Fruit fly (Drosophila melanogaster) whole organism, embryonic: ENCODE results near the gene CG14147.

Source experiments
- B-H2 ChIP-seq: fragments of 200-800 bp; sonication (Bioruptor generic); optimal IDR thresholded peaks from 2 replicates; lab custom pipeline; 2018; ENCODE audit warnings: missing biosample characterization, mild to moderate bottlenecking, missing genetic modification characterization
- BtbVII ChIP-seq: fragments of 200-800 bp; sonication (Bioruptor generic); optimal IDR thresholded peaks from 3 replicates; lab custom pipeline; 2017; ENCODE audit warnings: missing biosample characterization, mild to moderate bottlenecking, missing genetic modification characterization
- CG10209 ChIP-seq: fragments of 200-800 bp; sonication (Bioruptor generic); optimal IDR thresholded peaks from 3 replicates; lab custom pipeline; 2017; ENCODE audit warnings: missing biosample characterization, mild to moderate bottlenecking, missing genetic modification characterization, missing genetic modification reagents
- CG1024 ChIP-seq: fragments of 200-800 bp; sonication (Bioruptor generic); IDR thresholded peaks from 2 replicates; pipeline ENCODE4 v1.3.6; 2022; ENCODE audit warnings: missing biosample characterization, missing genetic modification characterization
- CG16779 ChIP-seq: fragments of 200-800 bp; sonication (Bioruptor generic); IDR thresholded peaks from 2 replicates; pipeline ENCODE4 v1.3.6; 2022; ENCODE audit warnings: missing biosample characterization, missing genetic modification characterization
- CG17186 ChIP-seq: fragments of 200-800 bp; sonication (Bioruptor generic); optimal IDR thresholded peaks from 3 replicates; lab custom pipeline; 2017; ENCODE audit warnings: missing biosample characterization, missing genetic modification reagents, missing genetic modification characterization
- CG17612 ChIP-seq: fragments of 200-800 bp; sonication (Bioruptor generic); IDR thresholded peaks from 2 replicates; pipeline ENCODE4 v1.3.6; 2022; ENCODE audit warnings: missing biosample characterization, missing genetic modification characterization
- CG17912 ChIP-seq: fragments of 200-800 bp; sonication (Bioruptor generic); optimal IDR thresholded peaks from 2 replicates; lab custom pipeline; 2018; ENCODE audit warnings: missing biosample characterization, mild to moderate bottlenecking, missing genetic modification characterization
- CG30403 ChIP-seq: fragments of 200-800 bp; sonication (Bioruptor generic); optimal IDR thresholded peaks from 3 replicates; lab custom pipeline; 2016; ENCODE audit warnings: missing biosample characterization, missing genetic modification characterization
- CG3065 ChIP-seq: fragments of 200-800 bp; sonication (Bioruptor generic); optimal IDR thresholded peaks from 2 replicates; lab custom pipeline; 2016; ENCODE audit warnings: missing biosample characterization, missing genetic modification characterization
- CG31388 ChIP-seq: fragments of 200-800 bp; sonication (Bioruptor generic); optimal IDR thresholded peaks from 2 replicates; lab custom pipeline; 2016; ENCODE audit warnings: missing biosample characterization, missing genetic modification characterization
- CG33557 ChIP-seq: fragments of 200-800 bp; sonication (Bioruptor generic); optimal IDR thresholded peaks from 2 replicates; lab custom pipeline; 2019; ENCODE audit warnings: missing biosample characterization, mild to moderate bottlenecking, missing genetic modification characterization, moderate library complexity
- CG34422 ChIP-seq: fragments of 200-800 bp; sonication (Bioruptor generic); IDR thresholded peaks from 3 replicates; pipeline ENCODE4 v1.3.6; 2022; ENCODE audit warnings: missing biosample characterization, missing genetic modification characterization
- CG4820 ChIP-seq: fragments of 200-800 bp; sonication (Bioruptor generic); optimal IDR thresholded peaks from 3 replicates; lab custom pipeline; 2016; ENCODE audit warnings: missing biosample characterization, missing genetic modification characterization
- CG5953 ChIP-seq: fragments of 200-800 bp; sonication (Bioruptor generic); IDR thresholded peaks from 2 replicates; pipeline ENCODE4 v1.3.6; 2022; ENCODE audit warnings: missing biosample characterization, missing genetic modification characterization
- CG6813 ChIP-seq: fragments of 200-800 bp; sonication (Bioruptor generic); optimal IDR thresholded peaks from 2 replicates; lab custom pipeline; 2017; ENCODE audit warnings: missing biosample characterization, missing genetic modification characterization, mild to moderate bottlenecking, moderate library complexity, missing genetic modification reagents
- CG7271 ChIP-seq: fragments of 200-800 bp; sonication (Bioruptor generic); optimal IDR thresholded peaks from 2 replicates; lab custom pipeline; 2018; ENCODE audit warnings: missing biosample characterization, mild to moderate bottlenecking, missing genetic modification characterization, moderate library complexity
- CG7987 ChIP-seq: fragments of 200-800 bp; sonication (Bioruptor generic); optimal IDR thresholded peaks from 2 replicates; lab custom pipeline; 2018; ENCODE audit warnings: missing biosample characterization, mild to moderate bottlenecking, missing genetic modification characterization, moderate library complexity
- D19A ChIP-seq: fragments of 200-800 bp; optimal IDR thresholded peaks from 3 replicates; lab custom pipeline; 2019; ENCODE audit warnings: missing biosample characterization, mild to moderate bottlenecking, missing genetic modification characterization, moderate library complexity
- Dip2 ChIP-seq: fragments of 200-800 bp; sonication (Bioruptor generic); IDR thresholded peaks from 2 replicates; pipeline ENCODE4 v1.3.6; 2022; ENCODE audit warnings: missing biosample characterization, missing genetic modification characterization
- E2f1 ChIP-seq: fragments of 200-800 bp; sonication (Bioruptor generic); IDR thresholded peaks from 2 replicates; pipeline ENCODE4 v1.3.6; 2022; ENCODE audit warnings: missing biosample characterization, missing genetic modification characterization
- Fer1 ChIP-seq: fragments of 200-800 bp; sonication (Bioruptor generic); optimal IDR thresholded peaks from 2 replicates; lab custom pipeline; 2017; ENCODE audit warnings: missing biosample characterization, mild to moderate bottlenecking, missing genetic modification characterization
- Fer2 ChIP-seq: fragments of 200-800 bp; sonication (Bioruptor generic); optimal IDR thresholded peaks from 2 replicates; lab custom pipeline; 2018; ENCODE audit warnings: missing biosample characterization, mild to moderate bottlenecking, missing genetic modification characterization, moderate library complexity
- HLH4C ChIP-seq: fragments of 200-800 bp; sonication (Bioruptor generic); IDR thresholded peaks from 3 replicates; pipeline ENCODE4 v1.3.6; 2022; ENCODE audit warnings: missing biosample characterization, missing genetic modification characterization; ENCODE audit not compliant: partially characterized antibody
- HLHmδ ChIP-seq: fragments of 200-800 bp; sonication (Bioruptor generic); optimal IDR thresholded peaks from 2 replicates; lab custom pipeline; 2018; ENCODE audit warnings: missing biosample characterization, mild to moderate bottlenecking, missing genetic modification characterization, moderate library complexity
- HmgD ChIP-seq: fragments of 200-800 bp; sonication (Bioruptor generic); optimal IDR thresholded peaks from 3 replicates; lab custom pipeline; 2016; ENCODE audit warnings: missing biosample characterization, missing genetic modification characterization
- Hmr ChIP-seq: fragments of 200-800 bp; sonication (Bioruptor generic); optimal IDR thresholded peaks from 3 replicates; lab custom pipeline; 2017; ENCODE audit warnings: mild to moderate bottlenecking, missing biosample characterization, missing genetic modification reagents, missing genetic modification characterization
- Max ChIP-seq: fragments of 200-800 bp; sonication (Bioruptor generic); optimal IDR thresholded peaks from 2 replicates; lab custom pipeline; 2016; ENCODE audit warnings: missing biosample characterization, mild to moderate bottlenecking, missing genetic modification characterization
- NK7.1 ChIP-seq: fragments of 200-800 bp; sonication (Bioruptor generic); optimal IDR thresholded peaks from 3 replicates; lab custom pipeline; 2016; ENCODE audit warnings: missing biosample characterization, missing genetic modification characterization
- Nf-YB ChIP-seq: fragments of 200-800 bp; sonication (Bioruptor generic); optimal IDR thresholded peaks from 3 replicates; lab custom pipeline; 2019; ENCODE audit warnings: missing biosample characterization, mild to moderate bottlenecking, missing genetic modification characterization, moderate library complexity
- Optix ChIP-seq: fragments of 200-800 bp; sonication (Bioruptor generic); IDR thresholded peaks from 3 replicates; pipeline ENCODE4 v1.3.6; 2022; ENCODE audit warnings: missing biosample characterization, missing genetic modification characterization
- Sox100B ChIP-seq: fragments of 200-800 bp; sonication (Bioruptor generic); optimal IDR thresholded peaks from 3 replicates; lab custom pipeline; 2018; ENCODE audit warnings: missing biosample characterization, mild to moderate bottlenecking, missing genetic modification characterization
- ab ChIP-seq: fragments of 200-800 bp; sonication (Bioruptor generic); optimal IDR thresholded peaks from 2 replicates; lab custom pipeline; 2016; ENCODE audit warnings: missing biosample characterization, missing genetic modification characterization
- bigmax ChIP-seq: fragments of 200-800 bp; sonication (Bioruptor generic); optimal IDR thresholded peaks from 2 replicates; lab custom pipeline; 2018; ENCODE audit warnings: missing biosample characterization, mild to moderate bottlenecking, missing genetic modification characterization
- btn ChIP-seq: fragments of 200-800 bp; sonication (Bioruptor generic); optimal IDR thresholded peaks from 2 replicates; lab custom pipeline; 2016; ENCODE audit warnings: missing biosample characterization, missing genetic modification characterization
- ems ChIP-seq: fragments of 200-800 bp; sonication (Bioruptor generic); optimal IDR thresholded peaks from 3 replicates; lab custom pipeline; 2016; ENCODE audit warnings: missing biosample characterization, missing genetic modification characterization
- eve ChIP-seq, 2 experiments: fragments of >200 bp; optimal IDR thresholded peaks; 2 replicates each; lab custom pipeline; 2017; ENCODE audit warnings: missing biosample characterization in 2 of 2, missing genetic modification characterization in 2 of 2
- eyg ChIP-seq: fragments of 200-800 bp; sonication (Bioruptor generic); optimal IDR thresholded peaks from 3 replicates; lab custom pipeline; 2016; ENCODE audit warnings: missing biosample characterization, missing genetic modification characterization
- fd3F ChIP-seq: fragments of 200-800 bp; sonication (Bioruptor generic); optimal IDR thresholded peaks from 2 replicates; lab custom pipeline; 2018; ENCODE audit warnings: missing biosample characterization, mild to moderate bottlenecking, missing genetic modification characterization, moderate library complexity
- kah ChIP-seq: fragments of 200-800 bp; sonication (Bioruptor generic); optimal IDR thresholded peaks from 2 replicates; lab custom pipeline; 2018; ENCODE audit warnings: missing biosample characterization, mild to moderate bottlenecking, missing genetic modification characterization
- klu ChIP-seq: fragments of 200-800 bp; sonication (Bioruptor generic); IDR thresholded peaks from 2 replicates; pipeline ENCODE4 v1.3.6; 2022; ENCODE audit warnings: missing biosample characterization, missing genetic modification characterization
- kni ChIP-seq: fragments of 200-800 bp; sonication (Bioruptor generic); optimal IDR thresholded peaks from 3 replicates; lab custom pipeline; 2017; ENCODE audit warnings: mild to moderate bottlenecking, missing biosample characterization, missing genetic modification reagents, missing genetic modification characterization
- mirr ChIP-seq: fragments of 200-800 bp; sonication (Bioruptor generic); optimal IDR thresholded peaks from 3 replicates; lab custom pipeline; 2018; ENCODE audit warnings: missing biosample characterization, mild to moderate bottlenecking, missing genetic modification characterization
- otp ChIP-seq: fragments of 200-800 bp; sonication (Bioruptor generic); IDR thresholded peaks from 3 replicates; pipeline ENCODE4, ENCODE4 v1.3.6; 2022; ENCODE audit warnings: missing biosample characterization, missing genetic modification characterization
- peb ChIP-seq: fragments of 200-800 bp; sonication (Bioruptor generic); IDR thresholded peaks from 2 replicates; pipeline ENCODE4 v1.3.6; 2022; ENCODE audit warnings: missing biosample characterization, missing genetic modification characterization
- pros ChIP-seq: fragments of 200-800 bp; sonication (Bioruptor generic); optimal IDR thresholded peaks from 3 replicates; lab custom pipeline; 2019; ENCODE audit warnings: missing biosample characterization, mild to moderate bottlenecking, missing genetic modification characterization, moderate library complexity
- pzg ChIP-seq: fragments of 200-800 bp; sonication (Bioruptor generic); optimal IDR thresholded peaks from 3 replicates; lab custom pipeline; 2018; ENCODE audit warnings: missing biosample characterization, mild to moderate bottlenecking, missing genetic modification characterization, moderate library complexity
- sqz ChIP-seq: fragments of 200-800 bp; sonication (Bioruptor generic); optimal IDR thresholded peaks from 3 replicates; lab custom pipeline; 2018; ENCODE audit warnings: missing biosample characterization, mild to moderate bottlenecking, missing genetic modification characterization
- stc ChIP-seq: fragments of 200-800 bp; sonication (Bioruptor generic); IDR thresholded peaks from 2 replicates; pipeline ENCODE4 v1.3.6; 2022; ENCODE audit warnings: missing biosample characterization, missing genetic modification characterization
- sug ChIP-seq: fragments of 200-800 bp; optimal IDR thresholded peaks from 2 replicates; lab custom pipeline; 2019; ENCODE audit warnings: missing biosample characterization, mild to moderate bottlenecking, missing genetic modification characterization, moderate library complexity
- wek ChIP-seq: fragments of 200-800 bp; sonication (Bioruptor generic); optimal IDR thresholded peaks from 3 replicates; lab custom pipeline; 2018; ENCODE audit warnings: missing biosample characterization, mild to moderate bottlenecking, missing genetic modification characterization, moderate library complexity
- z ChIP-seq: fragments of 200-800 bp; sonication (Bioruptor generic); IDR thresholded peaks from 3 replicates; pipeline ENCODE4 v1.3.6; 2022; ENCODE audit warnings: missing biosample characterization, missing genetic modification characterization

CG14147 gene

DNA sequence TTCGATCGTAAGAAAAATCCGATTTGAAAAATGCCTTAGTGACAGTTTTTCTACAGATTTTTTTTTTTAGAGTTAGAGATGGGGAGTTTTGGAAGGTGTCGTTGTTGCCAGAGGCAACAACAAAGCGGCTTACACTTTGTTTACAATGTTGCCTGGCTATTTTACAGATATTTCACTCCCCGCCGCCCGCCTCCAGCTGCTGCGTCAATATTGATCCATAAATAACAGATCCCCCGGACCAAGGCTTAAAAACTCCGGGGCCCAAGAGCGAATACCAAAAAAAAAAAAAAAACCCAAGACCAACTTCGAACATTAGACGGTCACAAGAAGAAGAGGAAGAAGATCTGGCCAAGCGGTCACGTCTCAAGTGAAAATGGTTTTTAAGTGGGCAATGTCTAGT, 30.5 kb downstream of the CG14147 start (continued):
- TF ChIP-seq ab (no peak), HmgD (GFP tag; lab: Kevin White, UChicago) (no peak), fd3F (GFP tag; lab: Kevin White, UChicago) (no peak), E2f1 (GFP tag; lab: Robert Waterston, UW) (no peak), B-H2 (GFP tag; lab: Kevin White, UChicago) (no peak), eve (GFP tag; optimal IDR thresholded peaks at IDR 0.05; lab: Kevin White, UChicago) (no peak), NK7.1 (GFP tag; lab: Kevin White, UChicago) (no peak), CG10209 (GFP tag; lab: Kevin White, UChicago) (peak; percentile 1), CG17186 (GFP tag; lab: Kevin White, UChicago) (no peak), pzg (GFP tag; lab: Kevin White, UChicago) (no peak), kah (GFP tag; lab: Kevin White, UChicago) (no peak), ems (GFP tag; lab: Kevin White, UChicago) (no peak), Hmr (GFP tag; lab: Kevin White, UChicago) (no peak), CG17612 (no peak), D19A (no peak), Fer2 (no peak), Fer1 (GFP tag; lab: Kevin White, UChicago) (no peak), CG16779 (GFP tag; lab: Robert Waterston, UW) (no peak), CG30403 (no peak), stc (0 out of 2 replicates have a peak, but pooled peaks have one; percentile 19), CG1024 (GFP tag; lab: Robert Waterston, UW) (0 out of 2 replicates have a peak, but pooled peaks have one; percentile 32), Dip2 (GFP tag; lab: Robert Waterston, UW) (no peak), klu (GFP tag; lab: Robert Waterston, UW) (no peak), HLH4C (GFP tag; lab: Robert Waterston, UW) (no peak), CG5953 (GFP tag; lab: Robert Waterston, UW) (no peak), eyg (GFP tag; lab: Kevin White, UChicago) (no peak), CG34422 (GFP tag; lab: Robert Waterston, UW) (no peak), sqz (peak; percentile 33), Nf-YB (no peak), kni (GFP tag; lab: Kevin White, UChicago) (peak; percentile 35), btn (no peak), BtbVII (GFP tag; lab: Kevin White, UChicago) (no peak), otp (GFP tag; lab: Robert Waterston, UW) (peak; percentile 37; the same call in 1 of the 3 replicates), CG6813 (GFP tag; lab: Kevin White, UChicago) (peak; percentile 21), CG4820 (no peak), CG3065 (GFP tag; lab: Kevin White, UChicago) (no peak), peb (GFP tag; lab: Robert Waterston, UW) (no peak), bigmax (no peak), wek (GFP tag; lab: Kevin White, UChicago) (peak; percentile 34), HLHmδ (GFP tag; lab: Kevin White, UChicago) (peak; percentile 34), Sox100B (peak; percentile 19), CG7271 (tag; lab: Kevin White, UChicago) (no peak), z (GFP tag; lab: Robert Waterston, UW) (0 out of 3 replicates have a peak, but pooled peaks have one; percentile 23), Optix (GFP tag; lab: Robert Waterston, UW) (no peak), CG31388 (GFP tag; lab: Kevin White, UChicago) (no peak), mirr (GFP tag; lab: Kevin White, UChicago) (no peak), sug (tag; lab: Kevin White, UChicago) (no peak), CG33557 (peak; percentile 46), pros (no peak), CG17912 (GFP tag; lab: Kevin White, UChicago) (peak; percentile 8), CG7987 (GFP tag; lab: Kevin White, UChicago) (peak; percentile 25), Max (no peak)
